Fruit fly (Drosophila melanogaster) whole organism, prepupa: Measurements from ENCODE around the gene Zwilch.

ENCODE experiments used
- Blimp-1 ChIP-seq: fragments of 200-800 bp; sonication (Bioruptor generic); optimal IDR thresholded peaks from 3 replicates; lab custom pipeline; 2017; ENCODE audit warnings: missing biosample characterization, missing genetic modification characterization, mild to moderate bottlenecking, moderate library complexity, missing genetic modification reagents
- CG10669 ChIP-seq: fragments of 200-800 bp; sonication (Bioruptor generic); optimal IDR thresholded peaks from 3 replicates; lab custom pipeline; 2018; ENCODE audit warnings: missing biosample characterization, mild to moderate bottlenecking, missing genetic modification characterization, moderate library complexity
- CG11294 ChIP-seq: fragments of 200-800 bp; sonication (Bioruptor generic); IDR thresholded peaks from 2 replicates; pipeline ENCODE4 v1.3.6; 2022; ENCODE audit warnings: missing biosample characterization, missing genetic modification characterization
- CG15336 ChIP-seq: fragments of 200-800 bp; sonication (Bioruptor generic); IDR thresholded peaks from 2 replicates; pipeline ENCODE4 v1.3.6; 2022; ENCODE audit warnings: missing biosample characterization, missing genetic modification characterization
- CG32006 ChIP-seq: fragments of 200-800 bp; sonication (Bioruptor generic); optimal IDR thresholded peaks from 3 replicates; lab custom pipeline; 2017; ENCODE audit warnings: missing biosample characterization, mild to moderate bottlenecking, missing genetic modification characterization
- CG34406 ChIP-seq: fragments of 200-800 bp; sonication (Bioruptor generic); optimal IDR thresholded peaks from 3 replicates; lab custom pipeline; 2016; ENCODE audit warnings: missing biosample characterization, missing genetic modification characterization
- CG3919 ChIP-seq: fragments of 200-800 bp; sonication (Bioruptor generic); optimal IDR thresholded peaks from 3 replicates; lab custom pipeline; 2016; ENCODE audit warnings: missing biosample characterization, missing genetic modification characterization
- CG4318 ChIP-seq: fragments of 200-800 bp; sonication (Bioruptor generic); optimal IDR thresholded peaks from 3 replicates; lab custom pipeline; 2017; ENCODE audit warnings: missing biosample characterization, mild to moderate bottlenecking, missing genetic modification characterization
- CG6163 ChIP-seq: fragments of 200-800 bp; sonication (Bioruptor generic); IDR thresholded peaks from 3 replicates; pipeline ENCODE4 v1.3.6; 2022; ENCODE audit warnings: missing biosample characterization, missing genetic modification characterization
- CG6276 ChIP-seq: fragments of 200-800 bp; sonication (Bioruptor generic); optimal IDR thresholded peaks from 2 replicates; lab custom pipeline; 2017; ENCODE audit warnings: missing biosample characterization, mild to moderate bottlenecking, missing genetic modification characterization
- CG6792 ChIP-seq: fragments of 200-800 bp; sonication (Bioruptor generic); optimal IDR thresholded peaks from 3 replicates; lab custom pipeline; 2016; ENCODE audit warnings: missing biosample characterization, missing genetic modification characterization
- CG6808 ChIP-seq: fragments of 200-800 bp; sonication (Bioruptor generic); optimal IDR thresholded peaks from 3 replicates; lab custom pipeline; 2017; ENCODE audit warnings: missing biosample characterization, missing genetic modification characterization, mild to moderate bottlenecking, moderate library complexity, missing genetic modification reagents
- CG6854 ChIP-seq: fragments of 200-800 bp; sonication (Bioruptor generic); optimal IDR thresholded peaks from 2 replicates; lab custom pipeline; 2017; ENCODE audit warnings: missing biosample characterization, mild to moderate bottlenecking, missing genetic modification characterization
- CG8119 ChIP-seq: fragments of 200-800 bp; sonication (Bioruptor generic); IDR thresholded peaks from 3 replicates; pipeline ENCODE4 v1.3.6; 2022; ENCODE audit warnings: missing biosample characterization, missing genetic modification characterization
- CG8319 ChIP-seq: fragments of 200-800 bp; sonication (Bioruptor generic); optimal IDR thresholded peaks from 3 replicates; lab custom pipeline; 2016; ENCODE audit warnings: missing biosample characterization, missing genetic modification characterization
- CG8632 ChIP-seq: fragments of 200-800 bp; sonication (Bioruptor generic); optimal IDR thresholded peaks from 3 replicates; lab custom pipeline; 2016; ENCODE audit warnings: missing biosample characterization, missing genetic modification characterization
- Eip75B ChIP-seq: fragments of 200-800 bp; sonication (Bioruptor generic); optimal IDR thresholded peaks from 3 replicates; lab custom pipeline; 2016; ENCODE audit warnings: missing biosample characterization, missing genetic modification characterization
- Eip78C ChIP-seq: fragments of 200-800 bp; sonication (Bioruptor generic); peaks from one replicate; lab custom pipeline; 2016; ENCODE audit warnings: missing biosample characterization, missing genetic modification characterization
- Eip93F ChIP-seq: fragments of 200-800 bp; sonication (Bioruptor generic); optimal IDR thresholded peaks from 2 replicates; lab custom pipeline; 2016; ENCODE audit warnings: missing biosample characterization, mild to moderate bottlenecking, missing genetic modification characterization
- Gug ChIP-seq: fragments of 200-800 bp; sonication (Bioruptor generic); IDR thresholded peaks from 2 replicates; pipeline ENCODE4 v1.3.6; 2022; ENCODE audit warnings: missing biosample characterization, missing genetic modification characterization
- Hr4 ChIP-seq: fragments of 200-800 bp; sonication (Bioruptor generic); optimal IDR thresholded peaks from 3 replicates; lab custom pipeline; 2016; ENCODE audit warnings: missing biosample characterization, missing genetic modification characterization
- Lpt ChIP-seq: fragments of 200-800 bp; sonication (Bioruptor generic); optimal IDR thresholded peaks from 3 replicates; lab custom pipeline; 2016; ENCODE audit warnings: missing biosample characterization, missing genetic modification characterization
- Met ChIP-seq: fragments of 200-800 bp; sonication (Bioruptor generic); optimal IDR thresholded peaks from 3 replicates; lab custom pipeline; 2016; ENCODE audit warnings: missing biosample characterization, missing genetic modification characterization
- OdsH ChIP-seq: fragments of 200-800 bp; sonication (Bioruptor generic); optimal IDR thresholded peaks from 3 replicates; lab custom pipeline; 2016; ENCODE audit warnings: missing biosample characterization, missing genetic modification characterization
- Smox ChIP-seq: fragments of 200-800 bp; sonication (Bioruptor generic); optimal IDR thresholded peaks from 3 replicates; lab custom pipeline; 2016; ENCODE audit warnings: missing biosample characterization, missing genetic modification characterization
- Sox102F ChIP-seq: fragments of 200-800 bp; sonication (Bioruptor generic); optimal IDR thresholded peaks from 2 replicates; lab custom pipeline; 2016; ENCODE audit warnings: missing biosample characterization, mild to moderate bottlenecking, missing genetic modification characterization
- Sox14 ChIP-seq: fragments of 200-800 bp; sonication (Bioruptor generic); optimal IDR thresholded peaks from 3 replicates; lab custom pipeline; 2016; ENCODE audit warnings: missing biosample characterization, missing genetic modification characterization
- Sox15 ChIP-seq: fragments of 200-800 bp; sonication (Bioruptor generic); optimal IDR thresholded peaks from 3 replicates; lab custom pipeline; 2016; ENCODE audit warnings: missing biosample characterization, missing genetic modification characterization
- achi ChIP-seq: fragments of 200-800 bp; sonication (Bioruptor generic); optimal IDR thresholded peaks from 3 replicates; lab custom pipeline; 2016; ENCODE audit warnings: missing biosample characterization, missing genetic modification characterization
- dac ChIP-seq: fragments of 200-800 bp; sonication (Bioruptor generic); optimal IDR thresholded peaks from 2 replicates; lab custom pipeline; 2017; ENCODE audit warnings: missing biosample characterization, mild to moderate bottlenecking, missing genetic modification characterization
- eg ChIP-seq: fragments of 200-800 bp; sonication (Bioruptor generic); IDR thresholded peaks from 3 replicates; pipeline ENCODE4 v1.3.6; 2022; ENCODE audit warnings: missing biosample characterization, missing genetic modification characterization
- esn ChIP-seq: fragments of 200-800 bp; sonication (Bioruptor generic); optimal IDR thresholded peaks from 2 replicates; lab custom pipeline; 2016; ENCODE audit warnings: missing biosample characterization, mild to moderate bottlenecking, missing genetic modification characterization, moderate library complexity
- fd59A ChIP-seq: fragments of 200-800 bp; sonication (Bioruptor generic); optimal IDR thresholded peaks from 2 replicates; lab custom pipeline; 2017; ENCODE audit warnings: missing biosample characterization, mild to moderate bottlenecking, missing genetic modification characterization, missing genetic modification reagents
- fd85E ChIP-seq: fragments of 200-800 bp; sonication (Bioruptor generic); optimal IDR thresholded peaks from 3 replicates; lab custom pipeline; 2016; ENCODE audit warnings: missing biosample characterization, missing genetic modification characterization
- fkh ChIP-seq: fragments of 200-800 bp; sonication (Bioruptor generic); optimal IDR thresholded peaks from 3 replicates; lab custom pipeline; 2017; ENCODE audit warnings: missing biosample characterization, mild to moderate bottlenecking, missing genetic modification characterization, moderate library complexity
- net ChIP-seq: fragments of 200-800 bp; sonication (Bioruptor generic); optimal IDR thresholded peaks from 3 replicates; lab custom pipeline; 2016; ENCODE audit warnings: missing biosample characterization, missing genetic modification characterization
- pdm3 ChIP-seq: fragments of 200-800 bp; sonication (Bioruptor generic); optimal IDR thresholded peaks from 3 replicates; lab custom pipeline; 2016; ENCODE audit warnings: missing biosample characterization, missing genetic modification characterization
- ss ChIP-seq, 2 experiments: fragments of 200-800 bp; sonication (Bioruptor generic); optimal IDR thresholded peaks; 2 replicates in 1 of 2; 3 replicates in 1 of 2; lab custom pipeline; 2017 to 2018; ENCODE audit warnings: mild to moderate bottlenecking in 2 of 2, missing biosample characterization in 2 of 2, missing genetic modification characterization in 2 of 2, moderate library complexity in 1 of 2
- vri ChIP-seq: fragments of 200-800 bp; sonication (Bioruptor generic); optimal IDR thresholded peaks from 3 replicates; lab custom pipeline; 2016; ENCODE audit warnings: missing biosample characterization, mild to moderate bottlenecking, missing genetic modification characterization

Gene Zwilch

dm6 chr3R:31247281-31247995 is 34.3 kb upstream of the Zwilch start (continued):
- TF ChIP-seq Blimp-1 = no peak
- peak; percentile 81 for TF ChIP-seq CG6276 (GFP tag; lab: Kevin White, UChicago)
- no peak for TF ChIP-seq ss (GFP tag; optimal IDR thresholded peaks at IDR 0.05; lab: Kevin White, UChicago)
- TF ChIP-seq Sox14 (GFP tag; lab: Kevin White, UChicago) = peak; percentile 51
- no peak for TF ChIP-seq CG10669
- peak; percentile 73 for TF ChIP-seq achi
- TF ChIP-seq CG8319 (GFP tag; lab: Kevin White, UChicago) = peak; percentile 61
- TF ChIP-seq CG4318 (GFP tag; lab: Kevin White, UChicago) = no peak
- peak; percentile 38 for TF ChIP-seq Eip75B (GFP tag; lab: Kevin White, UChicago)
- TF ChIP-seq vri = no peak
- TF ChIP-seq Eip93F (GFP tag; lab: Kevin White, UChicago) = peak; percentile 56
- TF ChIP-seq eg (GFP tag; lab: Robert Waterston, UW) = peak; percentile 60; the same call in 2 of the 3 replicates
- TF ChIP-seq CG32006 (GFP tag; lab: Kevin White, UChicago) = peak; percentile 46
- peak; percentile 81 for TF ChIP-seq Sox102F (GFP tag; lab: Kevin White, UChicago)
- TF ChIP-seq Sox15 (GFP tag; lab: Kevin White, UChicago) = peak; percentile 43
- TF ChIP-seq Eip78C = peak; percentile 93
- peak; percentile 78 for TF ChIP-seq Smox (GFP tag; lab: Kevin White, UChicago)
- peak; percentile 77 for TF ChIP-seq CG34406 (GFP tag; lab: Kevin White, UChicago)
- TF ChIP-seq CG6792 (GFP tag; lab: Kevin White, UChicago) = peak; percentile 82

DNA sequence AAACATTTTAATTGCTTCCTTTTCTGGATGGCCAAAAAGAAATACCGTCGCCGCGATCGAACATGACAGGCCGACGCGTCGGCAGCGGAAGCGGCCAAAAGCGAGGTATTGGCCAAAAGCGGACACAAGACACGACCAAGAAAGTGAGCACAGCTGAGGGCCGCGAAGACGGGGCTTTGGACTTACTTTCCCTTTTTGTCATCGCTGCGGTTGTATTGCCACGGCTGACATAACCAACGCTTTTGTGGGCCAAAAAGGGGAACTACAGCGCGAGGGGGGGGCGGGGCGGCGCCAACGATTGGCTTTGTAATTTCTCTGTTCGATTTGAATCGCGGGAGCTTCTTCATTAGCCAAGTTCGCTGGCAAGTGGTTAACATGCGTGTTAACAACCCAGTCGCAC is 32.6 kb upstream of the Zwilch start:
- TF ChIP-seq fd85E (GFP tag; lab: Kevin White, UChicago) = no peak
- TF ChIP-seq CG11294 (GFP tag; lab: Robert Waterston, UW) = no peak
- TF ChIP-seq CG15336 (GFP tag; lab: Robert Waterston, UW) = no peak
- TF ChIP-seq fd59A = no peak
- peak; percentile 4 for TF ChIP-seq CG6854 (GFP tag; lab: Kevin White, UChicago)
- TF ChIP-seq pdm3 = no peak
- TF ChIP-seq Eip93F (GFP tag; lab: Kevin White, UChicago) = no peak
- no peak for TF ChIP-seq fkh
- TF ChIP-seq Blimp-1 = peak; percentile 77
- no peak for TF ChIP-seq CG6792 (GFP tag; lab: Kevin White, UChicago)
- no peak for TF ChIP-seq CG6808 (GFP tag; lab: Kevin White, UChicago)
- TF ChIP-seq, all 60 proteins: peak for 2

- TF ChIP-seq fd59A (no peak), CG11294 (GFP tag; lab: Robert Waterston, UW) (0 out of 2 replicates have a peak, but pooled peaks have one; percentile 6), CG8119 (peak; percentile 63; the same call in 1 of the 3 replicates), esn (GFP tag; lab: Kevin White, UChicago) (no peak), pdm3 (peak; percentile 48), CG15336 (GFP tag; lab: Robert Waterston, UW) (peak; percentile 82), achi (peak; percentile 11), Lpt (GFP tag; lab: Kevin White, UChicago) (peak; percentile 55), dac (peak; percentile 46), Gug (GFP tag; lab: Robert Waterston, UW) (peak; percentile 29; the same call in 1 of the 2 replicates), net (GFP tag; lab: Kevin White, UChicago) (peak; percentile 34), CG3919 (GFP tag; lab: Kevin White, UChicago) (peak; percentile 29), CG8632 (GFP tag; lab: Kevin White, UChicago) (no peak), Met (GFP tag; lab: Kevin White, UChicago) (no peak), Eip93F (GFP tag; lab: Kevin White, UChicago) (no peak), fd85E (GFP tag; lab: Kevin White, UChicago) (no peak), Eip78C (peak; percentile 64), OdsH (GFP tag; lab: Kevin White, UChicago) (peak; percentile 47), CG32006 (GFP tag; lab: Kevin White, UChicago) (peak; percentile 73), CG6163 (GFP tag; lab: Robert Waterston, UW) (peak; percentile 63), Eip75B (GFP tag; lab: Kevin White, UChicago) (no peak), eg (GFP tag; lab: Robert Waterston, UW) (peak; percentile 83), Hr4 (GFP tag; lab: Kevin White, UChicago) (peak; percentile 80), CG4318 (GFP tag; lab: Kevin White, UChicago) (peak; percentile 44), Sox14 (GFP tag; lab: Kevin White, UChicago) (no peak), CG6276 (GFP tag; lab: Kevin White, UChicago) (peak; percentile 37)
These were observed 30.0 kb upstream of the Zwilch start for dm6 chr3R:31243079-31243668.
